Worm (Caenorhabditis elegans): Measurements from ENCODE around the gene oac-3.
A peak's percentile ranks its signal among the peaks of the same experiment; 100 is the strongest.

The oac-3 gene

ce11 chrV:13909400-13909799 lies 10.1 kb downstream of the oac-3 start, which contains the start of gene C06B3.7:
C06B3.7 (plus strand) TSS chrV:13909686.
- peak; percentile 14 for TF ChIP-seq F23B12.7 (tag; optimal IDR thresholded peaks at IDR 0.05; ENCODE audit: insufficient read depth)
- TF ChIP-seq attf-5 (GFP tag; optimal IDR thresholded peaks at IDR 0.05) = peak; percentile 72
- peak; percentile 4 for TF ChIP-seq ceh-27 (GFP tag; optimal IDR thresholded peaks at IDR 0.05)
- TF ChIP-seq snpc-4 (GFP tag; optimal IDR thresholded peaks at IDR 0.05) = no peak
- peak in 2 of 4 experiments; percentile 1 to 51 for TF ChIP-seq snpc-4 (tag; optimal IDR thresholded peaks at IDR 0.05)
- no peak for TF ChIP-seq die-1 (tag; optimal IDR thresholded peaks at IDR 0.05)
- peak; percentile 34; the same call in 1 of the 2 replicates for TF ChIP-seq lir-1 (GFP tag; conservative IDR thresholded peaks at IDR 0.05)
- peak; percentile 71 for TF ChIP-seq lin-40 (tag; optimal IDR thresholded peaks at IDR 0.05)
- no peak for TF ChIP-seq madf-8 (GFP tag; conservative IDR thresholded peaks at IDR 0.05)
- 0 out of 2 replicates have a peak, but pooled peaks have one; percentile 8 for TF ChIP-seq rcor-1 (GFP tag; IDR thresholded peaks at IDR 0.05)
- peak; percentile 17 for TF ChIP-seq ZK185.1 (tag; optimal IDR thresholded peaks at IDR 0.05; ENCODE audit: poor library complexity, severe bottlenecking)
- TF ChIP-seq pha-4 (tag; optimal IDR thresholded peaks at IDR 0.05) = peak; percentile 91
- peak; percentile 37; the same call in 1 of the 2 replicates for TF ChIP-seq egl-44 (GFP tag; IDR thresholded peaks at IDR 0.05)
- no peak for TF ChIP-seq ceh-100 (GFP tag; IDR thresholded peaks at IDR 0.05)
- TF ChIP-seq tlf-1 (GFP tag; optimal IDR thresholded peaks at IDR 0.05) = peak; percentile 59
- no peak for TF ChIP-seq F55B11.4 (tag; optimal IDR thresholded peaks at IDR 0.05; ENCODE audit: borderline replicate concordance, insufficient read depth)
- no peak for TF ChIP-seq efl-1 (GFP tag; optimal IDR thresholded peaks at IDR 0.05)
- TF ChIP-seq let-526 (GFP tag; IDR thresholded peaks at IDR 0.05) = peak; percentile 81
- no peak for TF ChIP-seq ceh-79 (tag; optimal IDR thresholded peaks at IDR 0.05)
- no peak for TF ChIP-seq lsy-27 (tag; optimal IDR thresholded peaks at IDR 0.05; ENCODE audit: borderline replicate concordance, insufficient read depth)
- peak; percentile 55 for TF ChIP-seq tbp1 (GFP tag; optimal IDR thresholded peaks at IDR 0.05)
- no peak for TF ChIP-seq Y56A3A.18 (GFP tag; IDR thresholded peaks at IDR 0.05)
- TF ChIP-seq madf-3 (GFP tag; IDR thresholded peaks at IDR 0.05) = 0 out of 2 replicates have a peak, but pooled peaks have one; percentile 2
- TF ChIP-seq K12H6.12 (tag; optimal IDR thresholded peaks at IDR 0.05) = peak; percentile 65
- TF ChIP-seq Y67H2A.10 (GFP tag; conservative IDR thresholded peaks at IDR 0.05) = no peak
- TF ChIP-seq akir-1 (GFP tag; optimal IDR thresholded peaks at IDR 0.05) = no peak
- peak; percentile 98 for TF ChIP-seq cebp-1 (GFP tag; IDR thresholded peaks at IDR 0.05)
- TF ChIP-seq cebp-1 (tag; optimal IDR thresholded peaks at IDR 0.05) = peak; percentile 99
- peak; percentile 83 for TF ChIP-seq nhr-80 (tag; optimal IDR thresholded peaks at IDR 0.05)
- no peak for TF ChIP-seq hlh-12 (tag; optimal IDR thresholded peaks at IDR 0.05)
- no peak for TF ChIP-seq nfya-1 (tag; optimal IDR thresholded peaks at IDR 0.05; ENCODE audit: borderline replicate concordance, insufficient read depth)
- no peak for TF ChIP-seq sptf-2 (GFP tag; optimal IDR thresholded peaks at IDR 0.05)
- TF ChIP-seq mcd-1 (GFP tag; IDR thresholded peaks at IDR 0.05) = 0 out of 2 replicates have a peak, but pooled peaks have one; percentile 27
- TF ChIP-seq K11D2.4 (GFP tag; IDR thresholded peaks at IDR 0.05) = peak; percentile 45; the same call in 1 of the 2 replicates
- no peak for TF ChIP-seq Y53G8AR.9 (GFP tag; conservative IDR thresholded peaks at IDR 0.05)
- peak in 1 of 2 experiments; percentile 47 for TF ChIP-seq let-607 (tag; optimal IDR thresholded peaks at IDR 0.05)
- peak; percentile 46; the same call in 1 of the 2 replicates for TF ChIP-seq nfyb-1 (GFP tag; IDR thresholded peaks at IDR 0.05)
- peak; percentile 53 for TF ChIP-seq somi-1 (GFP tag; optimal IDR thresholded peaks at IDR 0.05)
- TF ChIP-seq zfh-2 (GFP tag; conservative IDR thresholded peaks at IDR 0.05) = no peak
- TF ChIP-seq madf-10 (tag; optimal IDR thresholded peaks at IDR 0.05) = peak; percentile 72
- TF ChIP-seq nhr-179 (tag; optimal IDR thresholded peaks at IDR 0.05) = no peak
- peak; percentile 96 for TF ChIP-seq atf-7 (tag; optimal IDR thresholded peaks at IDR 0.05)
- TF ChIP-seq lin-54 (GFP tag; optimal IDR thresholded peaks at IDR 0.05) = no peak
- TF ChIP-seq T26A5.8 (tag; optimal IDR thresholded peaks at IDR 0.05) = no peak
- TF ChIP-seq attf-3 (GFP tag; conservative IDR thresholded peaks at IDR 0.05) = no peak
- no peak for TF ChIP-seq cebp-2 (GFP tag; IDR thresholded peaks at IDR 0.05)
- TF ChIP-seq unc-62 (GFP tag; optimal IDR thresholded peaks at IDR 0.05) = peak; percentile 62
- TF ChIP-seq C17E4.6 (GFP tag; IDR thresholded peaks at IDR 0.05) = no peak

All from whole organism, young adult.